Fruit fly (Drosophila melanogaster) whole organism, larva: Measurements from ENCODE around the gene CG1677.

Experiments used
- noc ChIP-seq: fragments of 200-800 bp; sonication (Bioruptor generic); optimal IDR thresholded peaks from 3 replicates; lab custom pipeline; 2019; ENCODE audit warnings: missing biosample characterization, mild to moderate bottlenecking, missing genetic modification characterization, moderate library complexity

Gene CG1677

DNA sequence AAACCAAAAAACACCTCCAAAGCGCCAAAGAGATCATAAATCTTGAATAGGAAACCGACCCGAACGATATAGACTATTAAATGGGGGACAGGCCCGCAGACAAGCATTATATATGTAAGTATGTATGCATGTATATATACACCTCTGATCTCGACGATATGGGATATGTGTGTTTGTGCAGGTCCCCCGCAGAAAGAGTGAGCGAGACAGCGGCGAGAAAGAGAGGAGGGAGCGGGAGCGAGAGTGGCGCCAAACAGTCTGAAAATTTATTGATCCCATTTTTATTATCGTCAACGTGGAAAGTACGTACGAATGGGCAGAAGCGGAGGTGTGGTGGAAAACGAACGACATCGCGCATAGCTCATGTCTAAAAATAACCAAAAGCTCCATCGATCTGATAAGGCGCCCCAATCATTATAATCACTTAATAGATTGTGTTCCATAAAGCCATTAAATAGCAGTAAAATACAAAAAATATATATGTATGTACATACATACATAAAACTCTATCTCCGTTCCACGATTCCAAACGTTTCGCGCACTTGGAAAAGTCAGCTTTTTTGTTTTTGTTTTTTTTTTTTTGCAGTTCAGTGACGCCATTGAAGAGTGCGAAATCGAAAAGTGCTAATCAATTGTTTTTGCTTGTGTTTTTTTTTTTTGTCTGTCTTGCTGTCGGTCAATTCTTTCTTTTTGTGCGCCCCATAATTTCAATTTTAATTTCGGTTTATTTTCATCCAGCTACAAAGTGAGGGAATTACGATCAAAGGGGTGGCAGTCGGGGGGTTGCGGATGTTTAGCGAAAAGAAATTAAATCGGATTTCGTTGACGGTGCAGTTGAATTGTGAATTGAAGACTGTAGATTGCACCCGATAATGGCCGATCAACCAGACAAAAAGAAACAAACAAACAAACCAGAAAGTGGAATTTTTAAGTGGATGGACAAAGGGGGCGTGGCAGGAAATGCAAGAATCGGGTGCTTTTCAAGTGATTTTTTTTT is 88.1 kb downstream of the CG1677 start:
- peak; percentile 52 for TF ChIP-seq noc (tag; lab: Kevin White, UChicago)

DNA sequence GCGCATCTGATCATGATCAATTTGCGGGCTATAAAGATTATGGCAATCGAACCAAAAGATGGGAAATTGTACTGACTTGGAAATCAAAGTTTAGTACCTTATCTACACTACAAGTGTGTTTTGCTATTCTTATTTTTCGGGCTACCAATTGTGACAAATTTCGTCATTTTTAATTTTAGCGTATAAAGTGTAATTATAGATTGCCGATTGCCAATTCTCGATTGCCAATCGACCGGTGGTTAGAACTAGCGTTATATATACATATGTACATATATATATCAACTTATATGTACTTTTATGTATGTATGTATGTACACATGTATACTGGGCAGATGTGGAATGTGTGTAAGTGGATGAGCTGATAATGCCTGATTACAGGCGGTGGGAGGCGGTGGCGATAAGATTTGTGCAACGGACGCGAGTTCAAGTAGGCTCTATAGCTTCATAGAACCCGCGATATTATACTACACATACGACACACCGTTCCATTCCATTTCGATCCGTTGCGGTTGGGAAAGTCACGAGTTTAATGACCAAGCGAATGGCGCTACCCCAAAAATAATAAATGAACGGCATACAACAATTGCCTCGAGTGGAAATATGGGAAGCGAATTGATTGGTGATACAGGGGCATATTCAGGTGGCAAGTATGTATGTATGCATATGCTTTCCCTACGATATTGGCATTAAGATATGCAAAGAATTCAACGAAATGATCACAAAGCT is 89.5 kb downstream of the CG1677 start:
- no peak for TF ChIP-seq noc (tag; lab: Kevin White, UChicago)

DNA sequence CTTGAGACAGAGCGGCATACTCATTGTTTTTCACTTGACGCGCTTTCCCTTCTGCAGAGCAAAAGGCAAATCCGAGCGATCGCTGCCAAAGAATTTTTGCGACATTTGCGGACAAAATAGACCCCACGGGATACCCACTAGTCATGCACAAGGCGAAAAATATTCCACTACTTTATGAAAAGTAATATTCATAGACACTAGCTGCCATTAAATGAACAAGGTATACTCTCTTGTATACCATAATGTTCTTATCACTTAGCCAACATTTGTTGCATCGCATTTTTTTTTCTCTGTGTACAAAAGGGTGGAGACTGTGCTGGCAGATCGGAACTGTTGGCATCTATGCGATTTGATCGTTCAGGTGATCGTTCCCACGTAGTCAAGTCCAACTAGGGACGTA is 93.2 kb downstream of the CG1677 start:
- no peak for TF ChIP-seq noc (tag; lab: Kevin White, UChicago)

DNA sequence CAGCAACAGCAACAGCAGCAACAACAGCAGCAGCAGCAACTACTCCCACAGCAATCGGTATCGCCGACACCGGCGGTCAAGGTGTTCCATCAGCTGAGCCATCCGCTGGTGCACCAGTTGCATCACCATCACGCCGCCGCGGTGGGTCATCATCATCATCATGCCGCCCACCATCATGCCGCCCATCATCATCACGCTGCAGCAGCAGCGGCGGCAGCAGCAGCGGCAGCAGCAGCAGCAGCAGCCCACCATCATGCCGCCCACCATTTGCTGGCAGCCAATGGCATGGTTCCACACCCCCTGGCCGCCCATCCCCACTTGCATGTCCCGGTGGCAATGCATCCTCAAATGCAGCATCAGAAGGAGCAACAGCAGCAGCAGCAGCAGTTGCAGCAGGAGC is 96.8 kb downstream of the CG1677 start:
- no peak for TF ChIP-seq noc (tag; lab: Kevin White, UChicago)

DNA sequence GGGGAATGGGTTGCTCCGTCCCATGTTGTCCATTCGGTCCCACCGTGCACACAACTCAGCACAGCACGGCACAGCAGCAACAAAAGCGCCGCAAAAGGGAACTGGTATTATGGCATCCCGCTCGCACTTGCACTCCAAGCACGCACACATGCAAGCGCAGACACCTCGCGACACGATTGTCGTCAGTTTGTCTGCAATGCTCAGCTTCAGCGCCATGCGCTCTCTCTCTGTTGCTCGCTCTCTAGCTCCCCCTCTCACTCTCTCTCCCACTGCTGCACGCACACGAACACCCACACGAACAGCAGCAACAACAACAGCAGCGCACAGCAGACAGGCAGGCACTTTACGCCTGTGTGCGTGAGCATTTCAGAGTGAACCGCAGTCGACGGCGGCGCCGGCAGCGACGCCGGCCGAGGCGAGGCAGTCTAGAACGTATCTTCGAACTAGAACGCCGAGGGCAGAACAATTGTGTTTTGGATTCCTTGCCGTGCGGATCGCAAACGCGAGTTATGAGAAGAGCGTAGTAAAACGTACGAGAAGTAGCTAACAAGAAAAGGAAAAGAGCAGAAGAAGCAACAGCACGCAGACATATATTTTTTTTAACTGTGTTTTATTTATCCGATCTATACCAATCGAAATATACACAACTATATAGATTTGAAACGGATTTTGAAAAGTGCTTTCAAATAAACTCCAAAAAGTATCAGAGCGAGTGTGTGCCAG is 98.0 kb downstream of the CG1677 start, which contains the start of gene brk:
Gene brk (plus strand): TSS at position 462 of the 723 bp plus-strand sequence.
- peak; percentile 30 for TF ChIP-seq noc (tag; lab: Kevin White, UChicago)

DNA sequence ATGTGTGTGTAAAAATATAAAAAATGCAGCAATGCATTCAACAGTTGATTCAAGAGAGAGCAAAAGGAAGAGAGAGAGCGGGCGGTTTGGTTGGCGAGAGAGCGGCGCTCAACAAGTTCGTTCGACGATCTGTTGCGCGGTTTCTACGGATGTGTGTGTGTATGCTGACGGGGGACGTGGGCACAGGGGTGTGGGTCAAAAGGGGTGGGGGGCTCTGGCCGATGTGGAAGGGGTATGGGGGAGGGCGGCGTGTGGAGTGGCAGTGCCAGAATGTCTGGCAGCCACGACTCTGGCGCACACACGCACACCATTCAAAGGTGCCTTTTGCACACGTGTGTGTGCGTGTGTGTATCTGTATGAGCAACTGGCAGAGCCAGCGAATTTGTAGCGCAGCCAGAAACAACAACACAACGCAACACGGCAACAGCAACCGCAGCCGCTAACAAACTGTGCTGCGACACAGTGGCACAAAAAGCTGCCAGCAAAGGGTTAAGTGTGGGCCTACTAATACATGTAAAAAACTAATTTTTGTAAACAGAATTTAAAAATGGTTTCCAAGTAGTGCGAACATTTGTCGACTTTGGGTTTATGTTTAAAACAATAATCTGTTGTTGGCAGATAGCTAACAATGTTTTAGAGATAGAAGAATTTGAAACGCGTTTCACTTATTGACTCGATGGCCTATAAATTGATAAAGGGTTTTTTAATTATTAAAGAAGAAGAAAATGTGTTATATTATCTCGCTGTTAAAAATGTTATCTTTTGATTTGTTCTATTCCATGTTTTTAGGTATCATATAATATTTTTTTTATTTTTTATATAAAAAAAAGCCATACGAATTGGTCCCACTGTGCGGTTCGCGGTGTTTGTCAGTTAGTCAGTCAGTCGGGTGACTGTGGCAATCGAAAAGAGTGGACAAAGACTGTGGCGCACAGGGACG is 98.8 kb downstream of the CG1677 start:
- peak; percentile 72 for TF ChIP-seq noc (tag; lab: Kevin White, UChicago)

DNA sequence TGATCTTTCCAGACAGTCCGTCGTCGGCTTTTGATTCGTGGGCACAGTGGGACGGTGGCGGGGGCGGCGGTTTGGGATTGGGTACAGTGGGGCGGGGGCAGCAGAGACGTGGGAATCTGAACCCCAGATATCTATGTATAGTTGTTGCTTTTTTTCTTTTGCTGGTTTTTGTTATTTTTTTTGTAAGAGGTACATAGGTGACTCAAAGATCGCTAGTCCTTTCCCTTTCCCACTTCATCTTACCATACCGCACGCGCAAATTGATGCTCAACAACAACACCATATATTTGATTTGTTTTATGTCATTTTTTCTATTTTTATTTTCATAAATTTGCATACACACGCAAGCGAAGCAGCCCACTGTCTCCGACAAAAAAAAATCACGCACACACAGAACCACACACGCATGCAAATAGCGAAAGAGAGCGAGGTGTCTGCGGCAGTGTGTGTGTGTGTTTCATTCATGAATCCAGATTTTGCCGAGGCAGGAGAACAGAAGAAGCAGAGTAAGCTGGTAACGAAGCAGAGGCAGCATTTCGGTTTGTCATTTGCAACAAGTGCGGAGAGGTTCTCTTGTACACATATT is 99.8 kb downstream of the CG1677 start:
- no peak for TF ChIP-seq noc (tag; lab: Kevin White, UChicago)

DNA sequence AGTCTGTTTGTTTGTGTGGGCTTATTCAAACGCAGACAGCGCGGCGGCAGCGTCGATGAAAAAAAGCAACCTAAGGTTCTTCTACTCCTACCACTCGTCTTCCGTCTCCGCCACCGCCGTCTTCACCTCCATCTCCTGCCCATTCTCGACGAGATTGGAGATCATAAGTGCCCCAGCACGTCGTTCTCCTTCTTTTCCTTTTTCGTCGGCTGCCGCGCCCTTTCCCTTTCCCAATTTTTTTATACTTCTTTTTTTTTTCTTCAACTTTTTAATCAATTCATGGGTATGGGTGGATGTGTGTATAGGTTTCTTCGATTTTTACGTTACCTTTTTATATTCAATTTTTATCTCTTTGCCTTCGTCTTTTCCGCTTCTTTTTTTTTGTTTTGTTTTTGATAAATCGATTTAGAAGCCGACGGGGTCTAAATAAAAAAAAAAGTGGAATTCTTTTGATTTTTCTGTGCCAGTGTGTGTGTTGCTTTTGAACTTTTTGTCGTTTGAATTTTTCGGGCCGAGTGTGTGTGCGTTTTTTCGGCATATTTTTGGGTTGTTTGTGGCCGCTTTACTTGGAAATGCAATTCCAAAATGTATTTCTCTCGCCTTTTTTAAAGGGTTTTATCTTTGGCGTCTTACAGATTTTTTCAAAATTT is 100.7 kb downstream of the CG1677 start:
- TF ChIP-seq noc (tag; lab: Kevin White, UChicago): no peak

DNA sequence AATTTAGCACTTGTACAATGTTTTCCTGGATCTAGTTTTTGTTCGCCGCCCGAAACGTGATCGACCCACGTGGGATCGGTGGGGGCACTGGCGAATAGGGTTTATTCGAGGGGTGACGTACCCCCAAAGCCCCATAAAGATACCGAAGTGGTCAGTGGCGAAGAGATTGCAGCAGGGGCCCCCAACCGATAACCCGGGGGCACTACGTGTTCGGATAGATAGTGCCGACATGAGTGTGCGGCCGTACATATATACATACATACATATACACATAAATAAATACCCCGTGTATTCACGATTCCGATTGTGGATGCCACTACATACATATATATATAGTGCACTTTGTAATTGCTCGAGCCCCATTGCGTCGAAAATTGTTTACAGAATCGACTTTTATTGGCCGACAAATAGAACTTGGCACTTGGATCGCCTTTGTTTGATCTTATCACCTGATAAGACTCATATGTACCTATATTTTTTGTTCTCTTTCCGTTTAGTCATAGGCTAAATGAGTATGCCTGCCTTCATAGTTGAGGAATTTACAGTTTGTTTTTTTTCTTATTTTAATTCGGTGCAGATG is 101.7 kb downstream of the CG1677 start:
- no peak for TF ChIP-seq noc (tag; lab: Kevin White, UChicago)

DNA sequence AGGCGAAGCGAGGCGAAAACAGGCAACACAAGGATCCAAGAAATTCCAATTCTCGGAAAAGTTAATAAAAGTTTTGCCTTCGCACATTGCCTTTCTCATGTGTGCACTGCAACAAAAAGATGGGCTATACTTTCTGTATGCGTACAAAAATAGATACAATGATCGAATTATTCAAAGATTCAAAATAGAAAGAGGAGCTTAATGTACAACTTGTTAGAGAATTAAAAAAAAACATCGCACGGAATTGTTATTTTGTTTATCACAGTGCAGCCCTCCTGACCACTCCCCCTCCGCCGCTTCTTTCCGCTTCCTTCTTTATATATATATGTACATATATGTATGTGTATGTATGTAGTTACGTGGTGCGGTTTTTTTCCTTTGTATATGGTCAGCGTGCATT is 103.3 kb downstream of the CG1677 start:
- TF ChIP-seq noc (tag; lab: Kevin White, UChicago): no peak

DNA sequence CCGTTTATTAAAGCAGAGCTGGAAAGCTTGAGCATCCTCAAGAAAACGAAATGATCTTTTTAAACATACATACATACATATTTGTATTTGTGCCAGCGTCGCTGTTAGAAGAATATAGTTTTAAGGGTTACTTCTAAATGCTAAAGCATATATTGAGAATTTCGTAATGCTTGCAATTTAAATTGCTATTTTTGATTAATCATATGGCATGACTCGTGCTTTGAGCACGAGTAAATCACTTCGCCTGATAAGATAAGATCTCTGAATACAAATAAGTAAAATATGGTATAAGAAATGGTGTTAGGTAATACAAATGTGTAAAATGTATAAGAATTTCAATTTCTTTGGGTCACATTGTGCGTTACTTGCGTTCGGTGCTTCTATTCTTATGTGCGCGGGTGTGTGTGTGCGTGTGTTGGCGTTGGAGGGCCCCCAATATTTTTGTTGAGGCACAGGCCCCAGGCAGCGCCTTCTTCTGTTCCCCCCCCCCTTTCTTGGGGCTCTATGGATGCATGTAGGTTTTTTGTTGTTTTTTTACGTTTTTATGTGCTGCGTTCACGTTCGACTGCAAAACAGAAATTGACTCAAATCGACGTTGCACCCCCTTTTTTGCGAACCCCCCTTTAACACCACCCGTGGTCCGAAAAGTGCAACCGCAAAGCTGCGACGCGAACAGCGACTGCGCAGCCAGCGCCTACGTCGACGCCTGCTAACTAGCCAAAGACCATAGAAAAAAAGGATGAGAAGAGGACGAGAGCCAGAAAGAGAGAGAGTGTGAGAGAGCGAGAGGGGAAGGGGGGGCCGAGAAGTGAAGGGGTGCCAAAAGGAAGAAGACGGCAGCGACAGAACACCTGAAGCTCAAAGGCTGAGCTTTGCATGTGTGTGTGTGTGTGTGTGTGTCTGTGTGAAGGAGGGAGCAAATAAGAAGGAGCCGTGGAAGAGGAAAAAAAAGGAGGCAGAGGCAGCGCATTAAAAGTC is 104.0 kb downstream of the CG1677 start:
- peak; percentile 35 for TF ChIP-seq noc (tag; lab: Kevin White, UChicago)

DNA sequence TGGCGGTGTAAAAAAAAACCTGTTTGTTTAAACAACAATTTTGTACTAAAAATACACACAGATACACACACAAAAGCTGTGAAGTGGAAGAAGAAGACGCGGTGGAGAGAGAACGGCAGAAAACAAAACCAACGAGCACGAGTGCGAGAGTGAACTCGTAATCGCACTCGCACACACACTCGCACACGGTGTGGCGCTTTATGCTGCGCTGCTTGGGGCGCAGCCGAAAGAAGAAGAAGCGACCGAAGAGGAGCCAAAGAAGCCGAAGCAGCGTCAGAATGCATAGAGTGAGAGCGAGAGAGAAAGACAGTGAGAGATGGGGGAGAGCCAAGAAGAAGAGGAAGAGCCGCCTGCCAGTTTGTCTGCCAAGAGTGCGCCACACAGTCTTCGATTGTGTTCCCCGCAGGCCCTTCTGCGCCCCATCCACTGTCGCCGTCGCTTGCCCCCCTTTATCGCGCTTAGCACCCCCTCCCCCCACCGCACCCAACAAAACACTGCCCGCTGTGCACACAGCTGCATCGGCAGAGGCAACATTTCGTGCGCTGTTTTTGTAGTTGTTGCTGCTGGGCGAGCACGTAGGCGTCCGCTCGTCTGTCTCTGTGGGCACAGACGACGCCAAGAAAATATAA is 104.8 kb downstream of the CG1677 start:
- TF ChIP-seq noc (tag; lab: Kevin White, UChicago): no peak
